Worm (Caenorhabditis elegans): Measurements from ENCODE around the gene clec-233.

Gene clec-233

ce11 chrV:16253687-16254086 is 20.0 kb downstream of the clec-233 start, which contains the start of gene gcy-20:
gcy-20 (minus strand) TSS chrV:16253787.
- TF ChIP-seq cog-1 (tag; optimal IDR thresholded peaks at IDR 0.05) (no peak), tab-1 (GFP tag; IDR thresholded peaks at IDR 0.05) (no peak), ztf-23 (GFP tag; IDR thresholded peaks at IDR 0.05) (no peak), ref-1 (GFP tag; conservative IDR thresholded peaks at IDR 0.05) (no peak), med-1 (GFP tag; optimal IDR thresholded peaks at IDR 0.05; ENCODE audit: insufficient read depth) (no peak), klf-2 (GFP tag; conservative IDR thresholded peaks at IDR 0.05) (no peak), ztf-29 (GFP tag; IDR thresholded peaks at IDR 0.05) (no peak)

ce11 chrV:16256395-16256794 is 22.7 kb downstream of the clec-233 start, which contains the start of gene bgnt-1.3:
bgnt-1.3 (minus strand) TSS chrV:16256495.
- TF ChIP-seq ztf-23 (GFP tag; IDR thresholded peaks at IDR 0.05): no peak
- TF ChIP-seq tab-1 (GFP tag; IDR thresholded peaks at IDR 0.05): no peak
- TF ChIP-seq cog-1 (tag; optimal IDR thresholded peaks at IDR 0.05): no peak
- TF ChIP-seq ref-1 (GFP tag; conservative IDR thresholded peaks at IDR 0.05): no peak
- no peak for TF ChIP-seq klf-2 (GFP tag; conservative IDR thresholded peaks at IDR 0.05)
- TF ChIP-seq ztf-29 (GFP tag; IDR thresholded peaks at IDR 0.05): no peak
- TF ChIP-seq flt-1 (GFP tag; IDR thresholded peaks at IDR 0.05): no peak
- TF ChIP-seq med-1 (GFP tag; optimal IDR thresholded peaks at IDR 0.05; ENCODE audit: insufficient read depth): no peak
- no peak for TF ChIP-seq T22C8.4 (GFP tag; IDR thresholded peaks at IDR 0.05)

DNA sequence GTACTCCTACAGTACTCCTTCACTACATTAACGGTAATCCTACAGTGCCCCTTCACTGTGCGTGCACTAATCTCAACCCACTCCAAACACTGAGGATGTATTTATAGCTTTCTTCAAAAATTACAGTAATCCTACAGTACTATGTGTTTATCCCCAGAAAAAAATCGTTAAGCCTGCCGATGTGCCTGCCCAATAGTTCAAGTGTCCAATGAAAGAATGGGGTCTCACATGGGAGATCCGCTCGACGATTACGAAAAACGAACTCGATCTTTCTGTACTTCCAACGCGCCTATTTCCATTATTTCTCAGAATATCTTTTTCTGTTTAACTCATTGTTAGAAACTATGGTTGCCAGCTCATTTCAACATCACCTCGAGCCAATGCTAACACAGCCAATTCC is 24.4 kb downstream of the clec-233 start, which contains the start of gene nhr-218:
nhr-218 (plus strand) TSS at position 301 of the 400 bp plus-strand sequence.
- TF ChIP-seq ztf-23 (GFP tag; IDR thresholded peaks at IDR 0.05) (no peak), tab-1 (GFP tag; IDR thresholded peaks at IDR 0.05) (no peak), cog-1 (tag; optimal IDR thresholded peaks at IDR 0.05) (no peak), ztf-29 (GFP tag; IDR thresholded peaks at IDR 0.05) (no peak), T22C8.4 (GFP tag; IDR thresholded peaks at IDR 0.05) (no peak), klf-2 (GFP tag; conservative IDR thresholded peaks at IDR 0.05) (no peak), med-1 (GFP tag; optimal IDR thresholded peaks at IDR 0.05; ENCODE audit: insufficient read depth) (no peak), flt-1 (GFP tag; IDR thresholded peaks at IDR 0.05) (no peak), ref-1 (GFP tag; conservative IDR thresholded peaks at IDR 0.05) (no peak)

- no peak for TF ChIP-seq flt-1 (GFP tag; IDR thresholded peaks at IDR 0.05)
- no peak for TF ChIP-seq cog-1 (tag; optimal IDR thresholded peaks at IDR 0.05)
- no peak for TF ChIP-seq ztf-29 (GFP tag; IDR thresholded peaks at IDR 0.05)
- TF ChIP-seq tab-1 (GFP tag; IDR thresholded peaks at IDR 0.05): no peak
- TF ChIP-seq med-1 (GFP tag; optimal IDR thresholded peaks at IDR 0.05; ENCODE audit: insufficient read depth): no peak
- TF ChIP-seq T22C8.4 (GFP tag; IDR thresholded peaks at IDR 0.05): no peak
- TF ChIP-seq ref-1 (GFP tag; conservative IDR thresholded peaks at IDR 0.05): no peak
- TF ChIP-seq ztf-23 (GFP tag; IDR thresholded peaks at IDR 0.05): no peak
- TF ChIP-seq klf-2 (GFP tag; conservative IDR thresholded peaks at IDR 0.05): no peak
Observed at ce11 chrV:16259684-16260083, 26.0 kb downstream of the clec-233 start, which contains the start of gene nhr-127. nhr-127 (plus strand) TSS chrV:16259984.

ce11 chrV:16266514-16266913 is 32.8 kb downstream of the clec-233 start, which contains the start of gene T13F3.4:
T13F3.4 (minus strand) TSS chrV:16266614.
- TF ChIP-seq T22C8.4 (GFP tag; IDR thresholded peaks at IDR 0.05): no peak
- no peak for TF ChIP-seq klf-2 (GFP tag; conservative IDR thresholded peaks at IDR 0.05)
- TF ChIP-seq ref-1 (GFP tag; conservative IDR thresholded peaks at IDR 0.05): no peak
- no peak for TF ChIP-seq ztf-29 (GFP tag; IDR thresholded peaks at IDR 0.05)
- TF ChIP-seq flt-1 (GFP tag; IDR thresholded peaks at IDR 0.05): no peak
- TF ChIP-seq tab-1 (GFP tag; IDR thresholded peaks at IDR 0.05): no peak
- no peak for TF ChIP-seq med-1 (GFP tag; optimal IDR thresholded peaks at IDR 0.05; ENCODE audit: insufficient read depth)
- no peak for TF ChIP-seq ztf-23 (GFP tag; IDR thresholded peaks at IDR 0.05)
- TF ChIP-seq cog-1 (tag; optimal IDR thresholded peaks at IDR 0.05): no peak

DNA sequence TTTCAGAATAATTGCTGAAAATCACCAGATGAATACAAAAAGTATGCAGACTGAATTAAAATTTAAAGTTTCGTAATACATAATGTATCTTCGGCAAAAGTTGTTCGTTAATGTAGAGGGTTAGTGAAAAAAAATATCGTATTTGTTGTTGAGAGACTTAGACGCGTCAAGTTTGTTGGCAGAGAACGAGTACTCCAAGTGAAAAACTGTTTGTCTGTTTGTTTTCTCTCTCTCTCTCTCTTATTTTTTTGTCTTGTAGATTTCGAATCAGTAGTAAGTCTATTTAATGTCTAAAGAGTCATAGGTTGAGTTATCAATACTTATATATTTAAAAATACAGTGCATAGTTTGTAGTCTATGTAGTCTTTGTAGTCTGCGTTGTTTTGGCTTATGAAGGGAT is 35.8 kb downstream of the clec-233 start, which contains the start of the genes fbxa-2 and T13F3.8:
fbxa-2 (minus strand) TSS at position 101 of the 400 bp plus-strand sequence.
T13F3.8 (plus strand) TSS at position 245 of the 400 bp plus-strand sequence.
- TF ChIP-seq cog-1 (tag; optimal IDR thresholded peaks at IDR 0.05) (no peak), flt-1 (GFP tag; IDR thresholded peaks at IDR 0.05) (no peak), T22C8.4 (GFP tag; IDR thresholded peaks at IDR 0.05) (no peak), med-1 (GFP tag; optimal IDR thresholded peaks at IDR 0.05; ENCODE audit: insufficient read depth) (no peak), ztf-29 (GFP tag; IDR thresholded peaks at IDR 0.05) (no peak), ref-1 (GFP tag; conservative IDR thresholded peaks at IDR 0.05) (no peak), tab-1 (GFP tag; IDR thresholded peaks at IDR 0.05) (no peak), klf-2 (GFP tag; conservative IDR thresholded peaks at IDR 0.05) (no peak)

DNA sequence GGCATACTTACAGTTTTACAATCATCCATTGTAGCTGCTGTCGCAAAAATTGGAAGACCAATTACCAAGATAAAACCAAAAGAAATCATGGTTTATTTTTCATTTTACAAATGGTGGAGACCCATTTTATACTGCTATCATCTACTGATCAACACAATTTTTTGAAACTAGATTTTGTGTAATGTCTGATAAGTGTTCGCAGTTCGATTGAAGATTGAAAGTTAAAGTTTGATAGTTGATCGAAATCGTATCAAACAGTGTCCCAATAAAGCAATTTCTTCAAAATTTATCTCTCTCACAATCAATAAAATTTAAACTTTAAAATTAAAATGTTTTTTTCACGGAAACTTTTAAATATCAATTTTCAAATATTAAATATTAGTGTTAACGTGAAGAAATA is 37.4 kb downstream of the clec-233 start, which contains the start of gene T13F3.6:
T13F3.6 (minus strand) TSS at position 101 of the 400 bp plus-strand sequence.
- no peak for TF ChIP-seq cog-1 (tag; optimal IDR thresholded peaks at IDR 0.05)
- TF ChIP-seq ref-1 (GFP tag; conservative IDR thresholded peaks at IDR 0.05): no peak
- no peak for TF ChIP-seq klf-2 (GFP tag; conservative IDR thresholded peaks at IDR 0.05)
- no peak for TF ChIP-seq T22C8.4 (GFP tag; IDR thresholded peaks at IDR 0.05)
- TF ChIP-seq flt-1 (GFP tag; IDR thresholded peaks at IDR 0.05): no peak
- TF ChIP-seq ztf-29 (GFP tag; IDR thresholded peaks at IDR 0.05): no peak
- TF ChIP-seq med-1 (GFP tag; optimal IDR thresholded peaks at IDR 0.05; ENCODE audit: insufficient read depth): no peak
- TF ChIP-seq ztf-23 (GFP tag; IDR thresholded peaks at IDR 0.05): no peak
- no peak for TF ChIP-seq tab-1 (GFP tag; IDR thresholded peaks at IDR 0.05)

- TF ChIP-seq ref-1 (GFP tag; conservative IDR thresholded peaks at IDR 0.05) (no peak), T22C8.4 (GFP tag; IDR thresholded peaks at IDR 0.05) (no peak), flt-1 (GFP tag; IDR thresholded peaks at IDR 0.05) (no peak), klf-2 (GFP tag; conservative IDR thresholded peaks at IDR 0.05) (no peak), cog-1 (tag; optimal IDR thresholded peaks at IDR 0.05) (no peak), ztf-23 (GFP tag; IDR thresholded peaks at IDR 0.05) (no peak), med-1 (GFP tag; optimal IDR thresholded peaks at IDR 0.05; ENCODE audit: insufficient read depth) (no peak), tab-1 (GFP tag; IDR thresholded peaks at IDR 0.05) (no peak), ztf-29 (GFP tag; IDR thresholded peaks at IDR 0.05) (no peak)
Observed at ce11 chrV:16275347-16275746, 41.6 kb downstream of the clec-233 start, which contains the start of gene pacl-1. pacl-1 (minus strand) TSS chrV:16275447.

- TF ChIP-seq tab-1 (GFP tag; IDR thresholded peaks at IDR 0.05) (no peak), ztf-23 (GFP tag; IDR thresholded peaks at IDR 0.05) (no peak), flt-1 (GFP tag; IDR thresholded peaks at IDR 0.05) (no peak), T22C8.4 (GFP tag; IDR thresholded peaks at IDR 0.05) (no peak), ztf-29 (GFP tag; IDR thresholded peaks at IDR 0.05) (no peak), ref-1 (GFP tag; conservative IDR thresholded peaks at IDR 0.05) (no peak), med-1 (GFP tag; optimal IDR thresholded peaks at IDR 0.05; ENCODE audit: insufficient read depth) (no peak), cog-1 (tag; optimal IDR thresholded peaks at IDR 0.05) (no peak), klf-2 (GFP tag; conservative IDR thresholded peaks at IDR 0.05) (no peak)
Observed at ce11 chrV:16277918-16278317, 44.2 kb downstream of the clec-233 start, which contains the start of gene cyp-37B1. cyp-37B1 (plus strand) TSS chrV:16278116.
